Fruit fly (Drosophila melanogaster): ENCODE results near the gene CG3557.

The CG3557 gene

dm6 chr2L:2363626-2364147 lies 21.9 kb downstream of the CG3557 start (continued):
- peak; percentile 74 for TF ChIP-seq Nf-YA (GFP tag; IDR thresholded peaks at IDR 0.05)
- TF ChIP-seq Bteb2 (GFP tag; optimal IDR thresholded peaks at IDR 0.05), result peak; percentile 76
- TF ChIP-seq CG1529 (GFP tag; optimal IDR thresholded peaks at IDR 0.05), result peak; percentile 80
- TF ChIP-seq lola (GFP tag; optimal IDR thresholded peaks at IDR 0.05), result peak in 1 of 3 experiments; percentile 90
- peak; percentile 94 for TF ChIP-seq lab (GFP tag; optimal IDR thresholded peaks at IDR 0.05)
- TF ChIP-seq CG32767 (GFP tag; IDR thresholded peaks at IDR 0.05), result peak; percentile 88
- TF ChIP-seq CG7745 (tag; optimal IDR thresholded peaks at IDR 0.05), result no peak
- TF ChIP-seq CG10654 (GFP tag; optimal IDR thresholded peaks at IDR 0.05), result peak; percentile 73
- TF ChIP-seq ato (GFP tag; IDR thresholded peaks at IDR 0.05; ENCODE audit: partially characterized antibody), result no peak
- TF ChIP-seq Deaf1 (tag; optimal IDR thresholded peaks at IDR 0.05), result peak; percentile 70
- no peak for TF ChIP-seq ftz-f1 (GFP tag; optimal IDR thresholded peaks at IDR 0.05)
- peak; percentile 29 for TF ChIP-seq CG17912 (GFP tag; optimal IDR thresholded peaks at IDR 0.05)
- peak; percentile 49; the same call in 1 of the 2 replicates for TF ChIP-seq GATAe (GFP tag; conservative IDR thresholded peaks at IDR 0.05)
- TF ChIP-seq CG16813 (GFP tag; IDR thresholded peaks at IDR 0.05; ENCODE audit: partially characterized antibody), result no peak
- TF ChIP-seq CG11695 (GFP tag; IDR thresholded peaks at IDR 0.05), result peak; percentile 95
- peak; percentile 17; the same call in 1 of the 2 replicates for TF ChIP-seq ssp (GFP tag; IDR thresholded peaks at IDR 0.05)
- TF ChIP-seq CG9797 (GFP tag; optimal IDR thresholded peaks at IDR 0.05), result no peak
- peak; percentile 67 for TF ChIP-seq CG4730 (GFP tag; IDR thresholded peaks at IDR 0.05)
- no peak for TF ChIP-seq zf30C (GFP tag; optimal IDR thresholded peaks at IDR 0.05)
- TF ChIP-seq CG9817 (tag; optimal IDR thresholded peaks at IDR 0.05), result peak; percentile 85
- TF ChIP-seq CG34422 (GFP tag; IDR thresholded peaks at IDR 0.05), result peak; percentile 87; the same call in 2 of the 3 replicates
- peak; percentile 87 for TF ChIP-seq stc (GFP tag; IDR thresholded peaks at IDR 0.05)
- TF ChIP-seq kni (GFP tag; optimal IDR thresholded peaks at IDR 0.05), result peak; percentile 41
- peak; percentile 93 for TF ChIP-seq CG31441 (GFP tag; IDR thresholded peaks at IDR 0.05)
- peak; percentile 81 for TF ChIP-seq lilli (GFP tag; optimal IDR thresholded peaks at IDR 0.05)
- peak; percentile 66 for TF ChIP-seq Atf-2 (GFP tag; optimal IDR thresholded peaks at IDR 0.05)
- peak; percentile 16 for TF ChIP-seq bigmax (GFP tag; optimal IDR thresholded peaks at IDR 0.05)
- peak; percentile 51 for TF ChIP-seq schlank (tag; optimal IDR thresholded peaks at IDR 0.05)
- peak; percentile 68 for TF ChIP-seq ems (GFP tag; optimal IDR thresholded peaks at IDR 0.05)
- peak; percentile 95 for TF ChIP-seq lbe (GFP tag; optimal IDR thresholded peaks at IDR 0.05)
- TF ChIP-seq zen (tag; optimal IDR thresholded peaks at IDR 0.05), result peak; percentile 85
- peak; percentile 72 for TF ChIP-seq tup (GFP tag; optimal IDR thresholded peaks at IDR 0.05)
- TF ChIP-seq CG1647 (GFP tag; optimal IDR thresholded peaks at IDR 0.05), result peak; percentile 55
- peak; percentile 57 for TF ChIP-seq CG17802 (tag; optimal IDR thresholded peaks at IDR 0.05)
- TF ChIP-seq CHES-1-like (GFP tag; optimal IDR thresholded peaks at IDR 0.05), result peak; percentile 45
- peak in 1 of 2 experiments; percentile 55 for TF ChIP-seq chif (GFP tag; optimal IDR thresholded peaks at IDR 0.05)
- TF ChIP-seq CG2712 (tag; optimal IDR thresholded peaks at IDR 0.05), result peak; percentile 94

dm6 chr2L:2362808-2363394 lies 22.7 kb downstream of the CG3557 start:
- no peak for TF ChIP-seq GATAe (GFP tag; conservative IDR thresholded peaks at IDR 0.05)
- no peak for TF ChIP-seq tx (GFP tag; optimal IDR thresholded peaks at IDR 0.05)
- no peak for TF ChIP-seq CG13123 (GFP tag; optimal IDR thresholded peaks at IDR 0.05)
- no peak for TF ChIP-seq CG4424 (GFP tag; optimal IDR thresholded peaks at IDR 0.05)
- no peak for TF ChIP-seq Adf1 (GFP tag; IDR thresholded peaks at IDR 0.05)
- TF ChIP-seq Nf-YB (GFP tag; optimal IDR thresholded peaks at IDR 0.05), result no peak
- TF ChIP-seq al (GFP tag; IDR thresholded peaks at IDR 0.05), result no peak
- TF ChIP-seq nom (GFP tag; optimal IDR thresholded peaks at IDR 0.05), result peak; percentile 91
- TF ChIP-seq CG1024 (GFP tag; IDR thresholded peaks at IDR 0.05), result no peak
- no peak for TF ChIP-seq tll (GFP tag; optimal IDR thresholded peaks at IDR 0.05)
- TF ChIP-seq CG11247 (GFP tag; IDR thresholded peaks at IDR 0.05), result no peak
- TF ChIP-seq CG8290 (GFP tag; optimal IDR thresholded peaks at IDR 0.05), result no peak
- TF ChIP-seq CG8290 (tag; optimal IDR thresholded peaks at IDR 0.05), result no peak
- TF ChIP-seq BEAF-32 (GFP tag; optimal IDR thresholded peaks at IDR 0.05), result no peak
- no peak for TF ChIP-seq Atf3 (GFP tag; optimal IDR thresholded peaks at IDR 0.05)
- TF ChIP-seq shn (GFP tag; optimal IDR thresholded peaks at IDR 0.05), result no peak

Measured in whole organism, embryonic.